Worm (Caenorhabditis elegans) whole organism, L1 larva: ENCODE data around the gene C15H9.5.

Experiments used
- F16B12.6 ChIP-seq: fragments of 150-350 bp; optimal IDR thresholded peaks from 2 replicates; lab custom pipeline; 2014; ENCODE audit warnings: missing biosample characterization, missing genetic modification characterization
- aha-1 ChIP-seq: fragments of 150-350 bp; optimal IDR thresholded peaks from 2 replicates; lab custom pipeline; 2014; ENCODE audit warnings: missing biosample characterization, missing genetic modification characterization
- alr-1 ChIP-seq: fragments of 200-800 bp; sonication (Bioruptor generic); optimal IDR thresholded peaks from 2 replicates; lab custom pipeline; 2018; ENCODE audit warnings: borderline replicate concordance, mild to moderate bottlenecking, missing genetic modification characterization, missing compliant biosample characterization
- aly-2 ChIP-seq: fragments of 150-350 bp; optimal IDR thresholded peaks from 2 replicates; lab custom pipeline; 2014; ENCODE audit warnings: missing biosample characterization, missing genetic modification characterization
- ama-1 ChIP-seq: fragments of 150-350 bp; optimal IDR thresholded peaks from 2 replicates; lab custom pipeline; 2014
- blmp-1 ChIP-seq: fragments of 150-350 bp; optimal IDR thresholded peaks from 2 replicates; lab custom pipeline; 2014; ENCODE audit warnings: missing biosample characterization, missing genetic modification characterization
- ceh-88 ChIP-seq: fragments of 200-800 bp; sonication (Bioruptor generic); IDR thresholded peaks from 2 replicates; pipeline ENCODE4 v1.3.6; 2022; ENCODE audit warnings: missing genetic modification characterization, missing compliant biosample characterization
- ces-1 ChIP-seq: fragments of 150-350 bp; optimal IDR thresholded peaks from 2 replicates; lab custom pipeline; 2014; ENCODE audit warnings: missing biosample characterization, missing genetic modification reagents, missing genetic modification characterization
- dsc-1 ChIP-seq: sonication (generic microtip); optimal IDR thresholded peaks from 2 replicates; lab custom pipeline; 2016; ENCODE audit warnings: mild to moderate bottlenecking, missing genetic modification characterization, missing compliant biosample characterization
- egl-27 ChIP-seq, 2 experiments: fragments of 150-350 bp in 1 of 2; sonication (generic microtip); optimal IDR thresholded peaks; 3 replicates each; lab custom pipeline; 2017 to 2018; ENCODE audit warnings: missing biosample characterization in 2 of 2, missing genetic modification characterization in 2 of 2, missing genetic modification reagents in 2 of 2
- elt-2 ChIP-seq: sonication (generic microtip); optimal IDR thresholded peaks from 2 replicates; lab custom pipeline; 2016; ENCODE audit warnings: missing genetic modification characterization, mild to moderate bottlenecking, inconsistent platforms, missing compliant biosample characterization, missing genetic modification reagents
- ets-5 ChIP-seq: fragments of 200-800 bp; sonication (Bioruptor generic); IDR thresholded peaks from 2 replicates; pipeline ENCODE4 v1.3.6; 2022; ENCODE audit warnings: missing genetic modification characterization, missing compliant biosample characterization
- fkh-10 ChIP-seq: sonication (generic microtip); optimal IDR thresholded peaks from 2 replicates; lab custom pipeline; 2017; ENCODE audit warnings: missing biosample characterization, missing genetic modification reagents, missing genetic modification characterization
- fkh-4 ChIP-seq: sonication (generic microtip); optimal IDR thresholded peaks from 2 replicates; lab custom pipeline; 2016; ENCODE audit warnings: missing compliant biosample characterization, missing genetic modification characterization, borderline replicate concordance
- fkh-8 ChIP-seq: sonication (generic microtip); optimal IDR thresholded peaks from 2 replicates; lab custom pipeline; 2016; ENCODE audit warnings: mild to moderate bottlenecking, missing genetic modification characterization, missing compliant biosample characterization
- fos-1 ChIP-seq: fragments of 150-350 bp; optimal IDR thresholded peaks from 2 replicates; lab custom pipeline; 2014; ENCODE audit warnings: missing biosample characterization, missing genetic modification characterization
- isw-1 ChIP-seq: fragments of 200-800 bp; sonication (Bioruptor generic); IDR thresholded peaks from 2 replicates; pipeline ENCODE4 v1.3.6; 2022; ENCODE audit warnings: missing genetic modification characterization, missing compliant biosample characterization
- lir-3 ChIP-seq: sonication (generic microtip); optimal IDR thresholded peaks from 2 replicates; lab custom pipeline; 2016; ENCODE audit warnings: mild to moderate bottlenecking, missing genetic modification characterization, moderate library complexity, missing compliant biosample characterization; ENCODE audit not compliant: poor library complexity
- mab-9 ChIP-seq: fragments of 200-800 bp; sonication (Bioruptor generic); IDR thresholded peaks from 2 replicates; pipeline ENCODE4 v1.3.6; 2022; ENCODE audit warnings: missing genetic modification reagents, missing genetic modification characterization, missing compliant biosample characterization
- mdl-1 ChIP-seq, 2 experiments: fragments of 150-350 bp; optimal IDR thresholded peaks; 2 replicates each; lab custom pipeline; 2014 to 2017; ENCODE audit warnings: missing biosample characterization in 2 of 2, missing genetic modification characterization in 2 of 2, inconsistent platforms in 1 of 2
- mef-2 ChIP-seq: fragments of 150-350 bp; optimal IDR thresholded peaks from 2 replicates; lab custom pipeline; 2014; ENCODE audit warnings: missing biosample characterization, missing genetic modification characterization
- nhr-11 ChIP-seq: fragments of 150-350 bp; optimal IDR thresholded peaks from 2 replicates; lab custom pipeline; 2014; ENCODE audit warnings: missing biosample characterization, missing genetic modification characterization
- nhr-19 ChIP-seq: fragments of 200-800 bp; sonication (Bioruptor generic); conservative IDR thresholded peaks from 2 replicates; pipeline ENCODE4 v1.3.6; 2022; ENCODE audit warnings: missing genetic modification characterization, missing compliant biosample characterization
- nhr-20 ChIP-seq: sonication (generic microtip); optimal IDR thresholded peaks from 2 replicates; lab custom pipeline; 2016; ENCODE audit warnings: mild to moderate bottlenecking, missing genetic modification characterization, missing compliant biosample characterization
- nhr-28 ChIP-seq: fragments of 150-350 bp; optimal IDR thresholded peaks from 2 replicates; lab custom pipeline; 2014; ENCODE audit warnings: missing biosample characterization, missing genetic modification characterization
- nhr-47 ChIP-seq: sonication (generic microtip); optimal IDR thresholded peaks from 2 replicates; lab custom pipeline; 2016; ENCODE audit warnings: mild to moderate bottlenecking, missing genetic modification characterization, moderate library complexity, missing compliant biosample characterization
- nhr-71 ChIP-seq: sonication (generic microtip); optimal IDR thresholded peaks from 2 replicates; lab custom pipeline; 2016; ENCODE audit warnings: mild to moderate bottlenecking, missing genetic modification characterization, moderate library complexity, missing compliant biosample characterization
- nhr-90 ChIP-seq: sonication (generic microtip); optimal IDR thresholded peaks from 2 replicates; lab custom pipeline; 2016; ENCODE audit warnings: mild to moderate bottlenecking, missing genetic modification characterization, missing compliant biosample characterization; ENCODE audit not compliant: poor library complexity
- pag-3 ChIP-seq: sonication (generic microtip); optimal IDR thresholded peaks from 2 replicates; lab custom pipeline; 2017; ENCODE audit warnings: missing genetic modification characterization, mild to moderate bottlenecking, missing compliant biosample characterization, antibody characterized with exemption, borderline replicate concordance; ENCODE audit not compliant: insufficient read depth
- pax-3 ChIP-seq: fragments of 200-800 bp; sonication (Bioruptor generic); optimal IDR thresholded peaks from 2 replicates; lab custom pipeline; 2018; ENCODE audit warnings: mild to moderate bottlenecking, missing genetic modification characterization, moderate library complexity, missing compliant biosample characterization
- pqm-1 ChIP-seq: sonication (generic microtip); optimal IDR thresholded peaks from 3 replicates; lab custom pipeline; 2017; ENCODE audit warnings: missing biosample characterization, missing genetic modification characterization
- skn-1 ChIP-seq: fragments of 150-350 bp; optimal IDR thresholded peaks from 2 replicates; lab custom pipeline; 2014; ENCODE audit warnings: missing biosample characterization, missing genetic modification characterization
- sptf-1 ChIP-seq: fragments of 150-350 bp; optimal IDR thresholded peaks from 2 replicates; lab custom pipeline; 2014; ENCODE audit warnings: missing biosample characterization, missing genetic modification characterization
- sup-37 ChIP-seq: fragments of 200-800 bp; sonication (Bioruptor generic); optimal IDR thresholded peaks from 2 replicates; lab custom pipeline; 2018; ENCODE audit warnings: mild to moderate bottlenecking, missing genetic modification characterization, missing compliant biosample characterization
- tlp-1 ChIP-seq: fragments of 150-350 bp; optimal IDR thresholded peaks from 2 replicates; lab custom pipeline; 2014; ENCODE audit warnings: missing biosample characterization, missing genetic modification characterization
- unc-30 ChIP-seq: sonication (generic microtip); optimal IDR thresholded peaks from 2 replicates; lab custom pipeline; 2017; ENCODE audit warnings: missing biosample characterization, missing genetic modification characterization
- unc-98 ChIP-seq: fragments of 200-800 bp; sonication (Bioruptor generic); IDR thresholded peaks from 2 replicates; pipeline ENCODE4 v1.3.6; 2022; ENCODE audit warnings: missing genetic modification characterization, missing compliant biosample characterization
- xbp-1 ChIP-seq: sonication (generic microtip); optimal IDR thresholded peaks from 2 replicates; lab custom pipeline; 2016; ENCODE audit warnings: missing genetic modification characterization, missing compliant biosample characterization
- zag-1 ChIP-seq: fragments of 150-350 bp; optimal IDR thresholded peaks from 2 replicates; lab custom pipeline; 2014; ENCODE audit warnings: missing biosample characterization, missing genetic modification characterization
- zip-4 ChIP-seq: fragments of 200-800 bp; sonication (Bioruptor generic); optimal IDR thresholded peaks from 2 replicates; lab custom pipeline; 2018; ENCODE audit warnings: mild to moderate bottlenecking, missing genetic modification characterization, moderate library complexity, missing compliant biosample characterization
- ztf-11 ChIP-seq, 2 experiments: sonication (generic microtip); optimal IDR thresholded peaks; 2 replicates each; lab custom pipeline; 2016 to 2017; ENCODE audit warnings: missing genetic modification characterization in 2 of 2, missing biosample characterization in 1 of 2, missing compliant biosample characterization in 1 of 2

The C15H9.5 gene

ce11 chrX:6084439-6084838 lies 8.7 kb upstream of the C15H9.5 start, which contains the start of gene C45B2.2:
Gene C45B2.2 (plus strand): TSS chrX:6084739.
- no peak for TF ChIP-seq nhr-19 (GFP tag; lab: Robert Waterston, UW)
- no peak for TF ChIP-seq nhr-20 (tag; lab: Kevin White, UChicago)
- TF ChIP-seq skn-1: no peak

DNA sequence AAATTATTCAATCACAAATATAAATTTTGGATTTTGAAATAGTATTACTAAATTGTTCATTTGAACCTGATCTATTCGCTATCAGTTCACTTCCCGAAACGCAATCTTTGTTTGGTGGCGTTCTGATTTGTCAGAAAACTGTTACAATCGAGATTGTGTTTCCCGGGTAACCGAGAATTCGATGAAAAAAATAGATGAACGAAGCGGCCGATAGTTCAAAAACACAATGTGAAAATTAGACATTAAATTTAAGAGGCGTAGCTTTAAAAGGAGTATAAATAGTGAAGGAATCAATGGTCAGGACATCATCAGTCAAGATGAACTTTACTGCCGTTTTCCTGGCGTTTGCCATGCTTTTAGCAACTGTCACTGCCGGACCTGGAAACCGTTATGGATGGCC lies 7.3 kb upstream of the C15H9.5 start, which contains the start of gene C45B2.1:
Gene C45B2.1, plus strand, starts transcription at position 301 of the 400 bp plus-strand sequence.
- no peak for TF ChIP-seq alr-1 (tag; lab: Kevin White, UChicago)
- no peak for TF ChIP-seq mdl-1 (tag; optimal IDR thresholded peaks at IDR 0.05; lab: Kevin White, UChicago)
- TF ChIP-seq mef-2: no peak
- TF ChIP-seq egl-27 (tag; optimal IDR thresholded peaks at IDR 0.05; lab: Kevin White, UChicago): no peak
- TF ChIP-seq fos-1 (tag; lab: Kevin White, UChicago): no peak
- TF ChIP-seq zip-4 (GFP tag; lab: Kevin White, UChicago): no peak
- no peak for TF ChIP-seq ama-1
- no peak for TF ChIP-seq sptf-1
- no peak for TF ChIP-seq mab-9
- TF ChIP-seq fkh-4: no peak
- TF ChIP-seq aly-2: no peak
- TF ChIP-seq tlp-1: no peak

- no peak for TF ChIP-seq unc-98
- TF ChIP-seq isw-1 (GFP tag; lab: Robert Waterston, UW): no peak
- TF ChIP-seq fkh-8 (tag; lab: Kevin White, UChicago): no peak
- no peak for TF ChIP-seq nhr-11
- no peak for TF ChIP-seq pax-3 (tag; lab: Kevin White, UChicago)
- TF ChIP-seq, all 84 proteins: peak for 0
Measured at ce11 chrX:6087676-6088075, 5.4 kb upstream of the C15H9.5 start, which contains the start of gene C45B2.8. Gene C45B2.8 (plus strand): TSS chrX:6087976.

DNA sequence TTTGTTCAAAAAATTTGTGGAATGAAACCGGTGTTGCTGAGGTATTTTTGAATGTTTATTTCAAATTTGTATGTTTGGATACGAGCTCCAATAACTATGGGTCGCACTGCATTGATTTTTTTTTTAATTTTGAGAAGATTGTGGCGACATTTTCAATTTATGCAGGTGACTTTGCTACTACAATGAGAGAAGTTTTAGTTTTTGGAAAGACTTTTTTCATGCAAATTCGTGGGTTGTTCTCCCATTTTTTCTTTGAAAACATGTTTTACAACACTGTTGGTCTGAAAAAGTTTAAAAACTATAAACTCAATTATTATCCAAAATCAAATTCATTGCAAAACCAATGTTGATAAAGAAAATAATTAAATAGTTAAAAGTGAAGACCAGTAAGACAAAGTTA lies 4.4 kb upstream of the C15H9.5 start:
- TF ChIP-seq elt-2 (tag; lab: Kevin White, UChicago) (peak; percentile 27), nhr-71 (tag; lab: Kevin White, UChicago) (peak; percentile 43), aly-2 (peak; percentile 98), nhr-19 (GFP tag; lab: Robert Waterston, UW) (no peak), xbp-1 (tag; lab: Kevin White, UChicago) (peak; percentile 25), nhr-90 (tag; lab: Kevin White, UChicago) (peak; percentile 3)
- TF ChIP-seq, all 84 proteins: peak for 5

DNA sequence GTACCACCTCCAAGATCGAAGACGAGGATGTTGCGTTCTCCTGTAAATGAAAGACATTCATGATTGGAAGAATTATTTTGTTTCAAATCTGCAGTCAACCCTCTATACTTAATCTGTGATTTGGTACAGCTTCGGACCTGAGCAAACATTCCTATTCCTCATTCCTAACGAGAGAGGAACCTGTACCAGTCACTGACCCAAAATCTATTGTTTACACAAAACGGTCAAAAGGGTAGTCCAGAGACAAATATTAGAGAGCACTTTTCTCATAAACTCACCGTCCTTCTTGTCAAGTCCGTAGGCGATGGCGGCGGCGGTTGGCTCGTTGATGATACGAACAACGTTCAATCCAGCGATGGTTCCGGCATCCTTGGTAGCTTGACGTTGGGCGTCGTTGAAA lies 2.3 kb upstream of the C15H9.5 start:
- TF ChIP-seq nhr-71 (tag; lab: Kevin White, UChicago) (peak; percentile 16), fos-1 (tag; lab: Kevin White, UChicago) (no peak)

- TF ChIP-seq dsc-1 (tag; lab: Kevin White, UChicago) (peak; percentile 88), aha-1 (peak; percentile 75), lir-3 (peak; percentile 89), sup-37 (GFP tag; lab: Kevin White, UChicago) (peak; percentile 97), ceh-88 (GFP tag; lab: Robert Waterston, UW) (peak; percentile 92), ces-1 (GFP tag; lab: Kevin White, UChicago) (no peak), blmp-1 (tag; lab: Kevin White, UChicago) (peak; percentile 41), pqm-1 (tag; lab: Kevin White, UChicago) (peak; percentile 2), elt-2 (tag; lab: Kevin White, UChicago) (peak; percentile 95), ztf-11 (tag; optimal IDR thresholded peaks at IDR 0.05; lab: Kevin White, UChicago) (peak in 1 of 2 experiments; percentile 93), pag-3 (tag; lab: Kevin White, UChicago) (no peak), zag-1 (tag; lab: Kevin White, UChicago) (no peak), zip-4 (GFP tag; lab: Kevin White, UChicago) (peak; percentile 86), nhr-71 (tag; lab: Kevin White, UChicago) (peak; percentile 99), nhr-47 (tag; lab: Kevin White, UChicago) (peak; percentile 97), ets-5 (no peak), fkh-8 (tag; lab: Kevin White, UChicago) (peak; percentile 98), sptf-1 (no peak), unc-30 (tag; lab: Kevin White, UChicago) (no peak), nhr-20 (tag; lab: Kevin White, UChicago) (peak; percentile 98), nhr-28 (no peak), pax-3 (tag; lab: Kevin White, UChicago) (peak; percentile 95), fkh-10 (GFP tag; lab: Kevin White, UChicago) (peak; percentile 87), F16B12.6 (tag; lab: Kevin White, UChicago) (peak; percentile 64), nhr-90 (tag; lab: Kevin White, UChicago) (peak; percentile 98), xbp-1 (tag; lab: Kevin White, UChicago) (peak; percentile 100)
Measured at ce11 chrX:6091967-6092366, 1.1 kb upstream of the C15H9.5 start, which contains the start of gene hsp-3. Gene hsp-3 (minus strand): TSS chrX:6092124.
